Fruit fly (Drosophila melanogaster) whole organism, prepupa: ENCODE measurements around the gene CG6865.

Experiments used
- Blimp-1 ChIP-seq: fragments of 200-800 bp; sonication (Bioruptor generic); optimal IDR thresholded peaks from 3 replicates; lab custom pipeline; 2017; ENCODE audit warnings: missing biosample characterization, missing genetic modification characterization, mild to moderate bottlenecking, moderate library complexity, missing genetic modification reagents
- CG10631 ChIP-seq: fragments of 200-800 bp; sonication (Bioruptor generic); optimal IDR thresholded peaks from 2 replicates; lab custom pipeline; 2016; ENCODE audit warnings: missing biosample characterization, missing genetic modification characterization
- CG10669 ChIP-seq: fragments of 200-800 bp; sonication (Bioruptor generic); optimal IDR thresholded peaks from 3 replicates; lab custom pipeline; 2018; ENCODE audit warnings: missing biosample characterization, mild to moderate bottlenecking, missing genetic modification characterization, moderate library complexity
- CG11294 ChIP-seq: fragments of 200-800 bp; sonication (Bioruptor generic); IDR thresholded peaks from 2 replicates; pipeline ENCODE4 v1.3.6; 2022; ENCODE audit warnings: missing biosample characterization, missing genetic modification characterization
- CG11762 ChIP-seq: fragments of 200-800 bp; sonication (Bioruptor generic); optimal IDR thresholded peaks from 3 replicates; lab custom pipeline; 2016; ENCODE audit warnings: missing biosample characterization, missing genetic modification characterization; ENCODE audit not compliant: insufficient read depth
- CG11902 ChIP-seq: fragments of 200-800 bp; sonication (Bioruptor generic); optimal IDR thresholded peaks from 3 replicates; lab custom pipeline; 2016; ENCODE audit warnings: missing biosample characterization, missing genetic modification characterization
- CG15336 ChIP-seq: fragments of 200-800 bp; sonication (Bioruptor generic); IDR thresholded peaks from 2 replicates; pipeline ENCODE4 v1.3.6; 2022; ENCODE audit warnings: missing biosample characterization, missing genetic modification characterization
- CG16779 ChIP-seq: fragments of 200-800 bp; sonication (Bioruptor generic); optimal IDR thresholded peaks from 3 replicates; lab custom pipeline; 2017; ENCODE audit warnings: missing biosample characterization, mild to moderate bottlenecking, missing genetic modification characterization
- CG3032 ChIP-seq: fragments of 200-800 bp; optimal IDR thresholded peaks from 2 replicates; lab custom pipeline; 2019; ENCODE audit warnings: missing biosample characterization, mild to moderate bottlenecking, missing genetic modification characterization, moderate library complexity
- CG31627 ChIP-seq: fragments of 200-800 bp; sonication (Bioruptor generic); optimal IDR thresholded peaks from 3 replicates; lab custom pipeline; 2016; ENCODE audit warnings: missing biosample characterization, missing genetic modification characterization
- CG34406 ChIP-seq: fragments of 200-800 bp; sonication (Bioruptor generic); optimal IDR thresholded peaks from 3 replicates; lab custom pipeline; 2016; ENCODE audit warnings: missing biosample characterization, missing genetic modification characterization
- CG4318 ChIP-seq: fragments of 200-800 bp; sonication (Bioruptor generic); optimal IDR thresholded peaks from 3 replicates; lab custom pipeline; 2017; ENCODE audit warnings: missing biosample characterization, mild to moderate bottlenecking, missing genetic modification characterization
- CG6163 ChIP-seq: fragments of 200-800 bp; sonication (Bioruptor generic); IDR thresholded peaks from 3 replicates; pipeline ENCODE4 v1.3.6; 2022; ENCODE audit warnings: missing biosample characterization, missing genetic modification characterization
- CG6276 ChIP-seq: fragments of 200-800 bp; sonication (Bioruptor generic); optimal IDR thresholded peaks from 2 replicates; lab custom pipeline; 2017; ENCODE audit warnings: missing biosample characterization, mild to moderate bottlenecking, missing genetic modification characterization
- CG6808 ChIP-seq: fragments of 200-800 bp; sonication (Bioruptor generic); optimal IDR thresholded peaks from 3 replicates; lab custom pipeline; 2017; ENCODE audit warnings: missing biosample characterization, missing genetic modification characterization, mild to moderate bottlenecking, moderate library complexity, missing genetic modification reagents
- CG6854 ChIP-seq: fragments of 200-800 bp; sonication (Bioruptor generic); optimal IDR thresholded peaks from 2 replicates; lab custom pipeline; 2017; ENCODE audit warnings: missing biosample characterization, mild to moderate bottlenecking, missing genetic modification characterization
- CG7368 ChIP-seq: fragments of 200-800 bp; sonication (Bioruptor generic); optimal IDR thresholded peaks from 3 replicates; lab custom pipeline; 2016; ENCODE audit warnings: missing biosample characterization, missing genetic modification characterization
- CG8119 ChIP-seq: fragments of 200-800 bp; sonication (Bioruptor generic); IDR thresholded peaks from 3 replicates; pipeline ENCODE4 v1.3.6; 2022; ENCODE audit warnings: missing biosample characterization, missing genetic modification characterization
- CG8319 ChIP-seq: fragments of 200-800 bp; sonication (Bioruptor generic); optimal IDR thresholded peaks from 3 replicates; lab custom pipeline; 2016; ENCODE audit warnings: missing biosample characterization, missing genetic modification characterization
- CG9139 ChIP-seq: fragments of 200-800 bp; sonication (Bioruptor generic); optimal IDR thresholded peaks from 3 replicates; lab custom pipeline; 2017; ENCODE audit warnings: missing biosample characterization, mild to moderate bottlenecking, missing genetic modification characterization
- Eip75B ChIP-seq: fragments of 200-800 bp; sonication (Bioruptor generic); optimal IDR thresholded peaks from 3 replicates; lab custom pipeline; 2016; ENCODE audit warnings: missing biosample characterization, missing genetic modification characterization
- Eip78C ChIP-seq: fragments of 200-800 bp; sonication (Bioruptor generic); peaks from one replicate; lab custom pipeline; 2016; ENCODE audit warnings: missing biosample characterization, missing genetic modification characterization
- Ets21C ChIP-seq: fragments of 200-800 bp; sonication (Bioruptor generic); optimal IDR thresholded peaks from 3 replicates; lab custom pipeline; 2016; ENCODE audit warnings: missing biosample characterization, missing genetic modification characterization
- Ets96B ChIP-seq: fragments of 200-800 bp; optimal IDR thresholded peaks from 2 replicates; lab custom pipeline; 2019; ENCODE audit warnings: missing biosample characterization, mild to moderate bottlenecking, missing genetic modification characterization, moderate library complexity
- Hr38 ChIP-seq: sonication (Bioruptor generic); optimal IDR thresholded peaks from 2 replicates; lab custom pipeline; 2016; ENCODE audit warnings: missing biosample characterization, missing genetic modification characterization
- Hr39 ChIP-seq: fragments of 200-800 bp; sonication (Bioruptor generic); optimal IDR thresholded peaks from 2 replicates; lab custom pipeline; 2016; ENCODE audit warnings: missing biosample characterization, missing genetic modification characterization
- Hr4 ChIP-seq: fragments of 200-800 bp; sonication (Bioruptor generic); optimal IDR thresholded peaks from 3 replicates; lab custom pipeline; 2016; ENCODE audit warnings: missing biosample characterization, missing genetic modification characterization
- Lpt ChIP-seq: fragments of 200-800 bp; sonication (Bioruptor generic); optimal IDR thresholded peaks from 3 replicates; lab custom pipeline; 2016; ENCODE audit warnings: missing biosample characterization, missing genetic modification characterization
- Met ChIP-seq: fragments of 200-800 bp; sonication (Bioruptor generic); optimal IDR thresholded peaks from 3 replicates; lab custom pipeline; 2016; ENCODE audit warnings: missing biosample characterization, missing genetic modification characterization
- OdsH ChIP-seq: fragments of 200-800 bp; sonication (Bioruptor generic); optimal IDR thresholded peaks from 3 replicates; lab custom pipeline; 2016; ENCODE audit warnings: missing biosample characterization, missing genetic modification characterization
- Sox102F ChIP-seq: fragments of 200-800 bp; sonication (Bioruptor generic); optimal IDR thresholded peaks from 2 replicates; lab custom pipeline; 2016; ENCODE audit warnings: missing biosample characterization, mild to moderate bottlenecking, missing genetic modification characterization
- Sox15 ChIP-seq: fragments of 200-800 bp; sonication (Bioruptor generic); optimal IDR thresholded peaks from 3 replicates; lab custom pipeline; 2016; ENCODE audit warnings: missing biosample characterization, missing genetic modification characterization
- achi ChIP-seq: fragments of 200-800 bp; sonication (Bioruptor generic); optimal IDR thresholded peaks from 3 replicates; lab custom pipeline; 2016; ENCODE audit warnings: missing biosample characterization, missing genetic modification characterization
- acj6 ChIP-seq: fragments of 200-800 bp; sonication (Bioruptor generic); optimal IDR thresholded peaks from 3 replicates; lab custom pipeline; 2016; ENCODE audit warnings: missing biosample characterization, missing genetic modification characterization
- cyc ChIP-seq: fragments of 200-800 bp; sonication (Bioruptor generic); optimal IDR thresholded peaks from 3 replicates; lab custom pipeline; 2016; ENCODE audit warnings: missing biosample characterization, missing genetic modification characterization
- dac ChIP-seq: fragments of 200-800 bp; sonication (Bioruptor generic); optimal IDR thresholded peaks from 2 replicates; lab custom pipeline; 2017; ENCODE audit warnings: missing biosample characterization, mild to moderate bottlenecking, missing genetic modification characterization
- dsx ChIP-seq: fragments of 200-800 bp; optimal IDR thresholded peaks from 3 replicates; lab custom pipeline; 2019; ENCODE audit warnings: missing biosample characterization, mild to moderate bottlenecking, missing genetic modification characterization, moderate library complexity; ENCODE audit not compliant: poor library complexity, severe bottlenecking
- eg ChIP-seq: fragments of 200-800 bp; sonication (Bioruptor generic); IDR thresholded peaks from 3 replicates; pipeline ENCODE4 v1.3.6; 2022; ENCODE audit warnings: missing biosample characterization, missing genetic modification characterization
- fd85E ChIP-seq: fragments of 200-800 bp; sonication (Bioruptor generic); optimal IDR thresholded peaks from 3 replicates; lab custom pipeline; 2016; ENCODE audit warnings: missing biosample characterization, missing genetic modification characterization
- fkh ChIP-seq: fragments of 200-800 bp; sonication (Bioruptor generic); optimal IDR thresholded peaks from 3 replicates; lab custom pipeline; 2017; ENCODE audit warnings: missing biosample characterization, mild to moderate bottlenecking, missing genetic modification characterization, moderate library complexity
- lz ChIP-seq: fragments of 200-800 bp; sonication (Bioruptor generic); optimal IDR thresholded peaks from 3 replicates; lab custom pipeline; 2016; ENCODE audit warnings: missing biosample characterization, missing genetic modification characterization
- pdm3 ChIP-seq: fragments of 200-800 bp; sonication (Bioruptor generic); optimal IDR thresholded peaks from 3 replicates; lab custom pipeline; 2016; ENCODE audit warnings: missing biosample characterization, missing genetic modification characterization
- salr ChIP-seq, 2 experiments: fragments of 200-800 bp; sonication (Bioruptor generic); optimal IDR thresholded peaks; 3 replicates each; lab custom pipeline; 2016 to 2018; ENCODE audit warnings: missing biosample characterization in 2 of 2, missing genetic modification characterization in 2 of 2, mild to moderate bottlenecking in 1 of 2
- ss ChIP-seq, 2 experiments: fragments of 200-800 bp; sonication (Bioruptor generic); optimal IDR thresholded peaks; 2 replicates in 1 of 2; 3 replicates in 1 of 2; lab custom pipeline; 2017 to 2018; ENCODE audit warnings: mild to moderate bottlenecking in 2 of 2, missing biosample characterization in 2 of 2, missing genetic modification characterization in 2 of 2, moderate library complexity in 1 of 2
- svp ChIP-seq: fragments of 200-800 bp; sonication (Bioruptor generic); peaks from one replicate; lab custom pipeline; 2016; ENCODE audit warnings: missing biosample characterization, missing genetic modification characterization
- topi ChIP-seq: fragments of 200-800 bp; sonication (Bioruptor generic); optimal IDR thresholded peaks from 3 replicates; lab custom pipeline; 2016; ENCODE audit warnings: missing biosample characterization, missing genetic modification characterization
- vri ChIP-seq: fragments of 200-800 bp; sonication (Bioruptor generic); optimal IDR thresholded peaks from 3 replicates; lab custom pipeline; 2016; ENCODE audit warnings: missing biosample characterization, mild to moderate bottlenecking, missing genetic modification characterization

CG6865 gene

dm6 chr3L:18817264-18817894 lies 46.1 kb upstream of the CG6865 start (continued):
- TF ChIP-seq Ets96B (tag; lab: Kevin White, UChicago) (no peak), Blimp-1 (GFP tag; lab: Kevin White, UChicago) (no peak), Hr4 (GFP tag; lab: Kevin White, UChicago) (no peak), CG15336 (GFP tag; lab: Robert Waterston, UW) (0 out of 2 replicates have a peak, but pooled peaks have one; percentile 13), CG6163 (GFP tag; lab: Robert Waterston, UW) (peak; percentile 35; the same call in 1 of the 3 replicates), Hr39 (GFP tag; lab: Kevin White, UChicago) (no peak), CG7368 (GFP tag; lab: Kevin White, UChicago) (no peak), Sox15 (GFP tag; lab: Kevin White, UChicago) (no peak), Sox102F (GFP tag; lab: Kevin White, UChicago) (no peak), CG8319 (GFP tag; lab: Kevin White, UChicago) (no peak), salr (GFP tag; optimal IDR thresholded peaks at IDR 0.05; lab: Kevin White, UChicago) (no peak)

- TF ChIP-seq pdm3 (GFP tag; lab: Kevin White, UChicago) (no peak), CG10669 (GFP tag; lab: Kevin White, UChicago) (peak; percentile 26), CG6163 (GFP tag; lab: Robert Waterston, UW) (peak; percentile 72; the same call in 2 of the 3 replicates), Met (no peak), salr (GFP tag; optimal IDR thresholded peaks at IDR 0.05; lab: Kevin White, UChicago) (no peak), CG34406 (GFP tag; lab: Kevin White, UChicago) (no peak), CG8319 (GFP tag; lab: Kevin White, UChicago) (no peak), CG31627 (GFP tag; lab: Kevin White, UChicago) (no peak), Blimp-1 (GFP tag; lab: Kevin White, UChicago) (peak; percentile 25), lz (no peak), fd85E (GFP tag; lab: Kevin White, UChicago) (no peak), topi (no peak), ss (GFP tag; optimal IDR thresholded peaks at IDR 0.05; lab: Kevin White, UChicago) (peak; percentile 70), Eip75B (GFP tag; lab: Kevin White, UChicago) (no peak), Lpt (GFP tag; lab: Kevin White, UChicago) (peak; percentile 58), CG3032 (tag; lab: Kevin White, UChicago) (no peak), CG11294 (GFP tag; lab: Robert Waterston, UW) (no peak), cyc (GFP tag; lab: Kevin White, UChicago) (no peak), CG6276 (GFP tag; lab: Kevin White, UChicago) (peak; percentile 64), CG9139 (GFP tag; lab: Kevin White, UChicago) (peak; percentile 46), Eip78C (GFP tag; lab: Kevin White, UChicago) (peak; percentile 59), Ets21C (GFP tag; lab: Kevin White, UChicago) (no peak), CG11762 (GFP tag; lab: Kevin White, UChicago) (peak; percentile 4), vri (no peak), achi (GFP tag; lab: Kevin White, UChicago) (no peak), OdsH (GFP tag; lab: Kevin White, UChicago) (no peak), eg (GFP tag; lab: Robert Waterston, UW) (peak; percentile 66; the same call in 2 of the 3 replicates), CG16779 (peak; percentile 25), CG11902 (GFP tag; lab: Kevin White, UChicago) (no peak), fkh (GFP tag; lab: Kevin White, UChicago) (no peak), CG10631 (GFP tag; lab: Kevin White, UChicago) (no peak), Ets96B (tag; lab: Kevin White, UChicago) (peak; percentile 8), dsx (GFP tag; lab: Kevin White, UChicago) (peak; percentile 23), Sox15 (GFP tag; lab: Kevin White, UChicago) (no peak), svp (GFP tag; lab: Kevin White, UChicago) (peak; percentile 10), dac (no peak), CG4318 (GFP tag; lab: Kevin White, UChicago) (no peak), CG8119 (GFP tag; lab: Robert Waterston, UW) (peak; percentile 81), Hr4 (GFP tag; lab: Kevin White, UChicago) (no peak), Sox102F (GFP tag; lab: Kevin White, UChicago) (peak; percentile 4), CG6854 (GFP tag; lab: Kevin White, UChicago) (peak; percentile 62), Hr38 (GFP tag; lab: Kevin White, UChicago) (no peak), CG6808 (GFP tag; lab: Kevin White, UChicago) (peak; percentile 58), acj6 (GFP tag; lab: Kevin White, UChicago) (no peak)
These were observed 44.1 kb upstream of the CG6865 start for dm6 chr3L:18819262-18819886.
